Worm (Caenorhabditis elegans): ENCODE measurements around the gene K07D4.2.

K07D4.2 gene

ce11 chrII:4045396-4045795 is at the start of gene K07D4.2:
TSS of gene K07D4.2 (minus strand) at chrII:4045496.
- TF ChIP-seq sem-2 (GFP tag; optimal IDR thresholded peaks at IDR 0.05) (no peak), M03D4.4 (tag; optimal IDR thresholded peaks at IDR 0.05) (no peak), flh-1 (GFP tag; optimal IDR thresholded peaks at IDR 0.05) (no peak), nhr-237 (tag; optimal IDR thresholded peaks at IDR 0.05) (no peak), unc-39 (tag; optimal IDR thresholded peaks at IDR 0.05) (no peak), unc-62 (GFP tag; optimal IDR thresholded peaks at IDR 0.05) (no peak)

- TF ChIP-seq lsy-2 (tag; optimal IDR thresholded peaks at IDR 0.05) (peak; percentile 43), pha-4 (tag; optimal IDR thresholded peaks at IDR 0.05) (no peak), ces-1 (GFP tag; optimal IDR thresholded peaks at IDR 0.05) (peak; percentile 31)
Observed at ce11 chrII:4094030-4094846, 48.9 kb upstream of the K07D4.2 start.

ce11 chrII:4092502-4092901 is 47.2 kb upstream of the K07D4.2 start:
- TF ChIP-seq nhr-28 (tag; optimal IDR thresholded peaks at IDR 0.05) (no peak), hlh-1 (tag; optimal IDR thresholded peaks at IDR 0.05) (no peak), tbx-8 (GFP tag; optimal IDR thresholded peaks at IDR 0.05) (no peak), bed-3 (GFP tag; optimal IDR thresholded peaks at IDR 0.05) (no peak), mls-2 (tag; optimal IDR thresholded peaks at IDR 0.05) (no peak), nhr-76 (tag; optimal IDR thresholded peaks at IDR 0.05) (no peak), lin-32 (GFP tag; optimal IDR thresholded peaks at IDR 0.05) (no peak), nhr-2 (tag; optimal IDR thresholded peaks at IDR 0.05) (no peak), nhr-12 (tag; optimal IDR thresholded peaks at IDR 0.05) (no peak)

- TF ChIP-seq snpc-4 (tag; optimal IDR thresholded peaks at IDR 0.05) (no peak), ham-2 (GFP tag; optimal IDR thresholded peaks at IDR 0.05) (no peak), lin-32 (GFP tag; optimal IDR thresholded peaks at IDR 0.05) (no peak), ceh-83 (GFP tag; optimal IDR thresholded peaks at IDR 0.05) (no peak), bed-3 (GFP tag; optimal IDR thresholded peaks at IDR 0.05) (no peak), ces-1 (GFP tag; optimal IDR thresholded peaks at IDR 0.05) (no peak), tbx-8 (GFP tag; optimal IDR thresholded peaks at IDR 0.05) (no peak), ztf-11 (tag; optimal IDR thresholded peaks at IDR 0.05) (no peak), flh-1 (GFP tag; optimal IDR thresholded peaks at IDR 0.05) (no peak), M03D4.4 (tag; optimal IDR thresholded peaks at IDR 0.05) (no peak)
Observed at ce11 chrII:4091828-4092227, 46.5 kb upstream of the K07D4.2 start, which contains the start of gene R11F4.1. TSS of gene R11F4.1 (plus strand) at chrII:4091930.

- TF ChIP-seq lsy-2 (tag; optimal IDR thresholded peaks at IDR 0.05) = no peak
- TF ChIP-seq sem-2 (GFP tag; optimal IDR thresholded peaks at IDR 0.05) = no peak
- no peak for TF ChIP-seq ceh-43 (GFP tag; optimal IDR thresholded peaks at IDR 0.05)
- TF ChIP-seq bed-3 (GFP tag; optimal IDR thresholded peaks at IDR 0.05) = no peak
- TF ChIP-seq hlh-1 (tag; optimal IDR thresholded peaks at IDR 0.05) = no peak
Observed at ce11 chrII:4090790-4091189, 45.5 kb upstream of the K07D4.2 start.

ce11 chrII:4089183-4089582 is 43.9 kb upstream of the K07D4.2 start:
- no peak for TF ChIP-seq bed-3 (GFP tag; optimal IDR thresholded peaks at IDR 0.05)
- TF ChIP-seq flh-1 (GFP tag; optimal IDR thresholded peaks at IDR 0.05) = no peak
- no peak for TF ChIP-seq lsy-2 (tag; optimal IDR thresholded peaks at IDR 0.05)
- peak; percentile 13 for TF ChIP-seq unc-120 (tag; optimal IDR thresholded peaks at IDR 0.05; ENCODE audit: poor library complexity, severe bottlenecking)
- no peak for TF ChIP-seq nhr-76 (tag; optimal IDR thresholded peaks at IDR 0.05)
- TF ChIP-seq elt-3 (tag; optimal IDR thresholded peaks at IDR 0.05) = no peak
- TF ChIP-seq tbx-8 (GFP tag; optimal IDR thresholded peaks at IDR 0.05) = no peak

ce11 chrII:4085601-4086000 is 40.3 kb upstream of the K07D4.2 start:
- TF ChIP-seq cnd-1 (tag; optimal IDR thresholded peaks at IDR 0.05) = no peak
